Worm (Caenorhabditis elegans) whole organism, mixed stage, embryonic: ENCODE measurements around the gene T23F6.2.

ENCODE experiments used
- M03D4.4 ChIP-seq: sonication (generic microtip); optimal IDR thresholded peaks from 2 replicates; lab custom pipeline; 2017; ENCODE audit warnings: mild to moderate bottlenecking, missing genetic modification characterization, missing compliant biosample characterization
- bed-3 ChIP-seq: fragments of 200-800 bp; sonication (Bioruptor generic); optimal IDR thresholded peaks from 3 replicates; lab custom pipeline; 2018; ENCODE audit warnings: mild to moderate bottlenecking, missing genetic modification characterization, moderate library complexity, missing compliant biosample characterization
- blmp-1 ChIP-seq: fragments of 150-350 bp; optimal IDR thresholded peaks from 2 replicates; lab custom pipeline; 2014; ENCODE audit warnings: missing biosample characterization, missing genetic modification characterization
- ceh-39 ChIP-seq: fragments of 150-350 bp; optimal IDR thresholded peaks from 2 replicates; lab custom pipeline; 2014; ENCODE audit warnings: missing biosample characterization, missing genetic modification characterization
- ceh-43 ChIP-seq: fragments of 200-800 bp; sonication (Bioruptor generic); optimal IDR thresholded peaks from 2 replicates; lab custom pipeline; 2018; ENCODE audit warnings: mild to moderate bottlenecking, missing genetic modification characterization, moderate library complexity, missing compliant biosample characterization
- ceh-83 ChIP-seq: fragments of 200-800 bp; sonication (Bioruptor generic); optimal IDR thresholded peaks from 2 replicates; lab custom pipeline; 2018; ENCODE audit warnings: mild to moderate bottlenecking, missing genetic modification characterization, missing compliant biosample characterization
- drap-1 ChIP-seq: fragments of 200-800 bp; sonication (Bioruptor generic); optimal IDR thresholded peaks from 3 replicates; lab custom pipeline; 2018; ENCODE audit warnings: mild to moderate bottlenecking, missing genetic modification characterization, missing compliant biosample characterization
- elt-1 ChIP-seq: sonication (generic microtip); optimal IDR thresholded peaks from 2 replicates; lab custom pipeline; 2017; ENCODE audit warnings: missing genetic modification characterization, mild to moderate bottlenecking, missing compliant biosample characterization, antibody characterized with exemption, moderate library complexity, borderline replicate concordance; ENCODE audit not compliant: insufficient read depth
- elt-3 ChIP-seq: fragments of 150-350 bp; optimal IDR thresholded peaks from 2 replicates; lab custom pipeline; 2014; ENCODE audit warnings: missing biosample characterization, missing genetic modification characterization
- flh-1 ChIP-seq: fragments of 200-800 bp; sonication (Bioruptor generic); optimal IDR thresholded peaks from 2 replicates; lab custom pipeline; 2018; ENCODE audit warnings: mild to moderate bottlenecking, missing genetic modification characterization, moderate library complexity, missing compliant biosample characterization
- ham-2 ChIP-seq: fragments of 200-800 bp; sonication (Bioruptor generic); optimal IDR thresholded peaks from 2 replicates; lab custom pipeline; 2018; ENCODE audit warnings: mild to moderate bottlenecking, missing genetic modification characterization, missing compliant biosample characterization
- hlh-1 ChIP-seq: fragments of 150-350 bp; optimal IDR thresholded peaks from 2 replicates; lab custom pipeline; 2014; ENCODE audit warnings: missing biosample characterization, missing genetic modification reagents, missing genetic modification characterization
- lin-32 ChIP-seq: fragments of 200-800 bp; sonication (Bioruptor generic); optimal IDR thresholded peaks from 2 replicates; lab custom pipeline; 2018; ENCODE audit warnings: mild to moderate bottlenecking, missing genetic modification characterization, missing compliant biosample characterization
- mls-2 ChIP-seq: sonication (generic microtip); optimal IDR thresholded peaks from 2 replicates; lab custom pipeline; 2016; ENCODE audit warnings: mild to moderate bottlenecking, missing genetic modification characterization, moderate library complexity, missing compliant biosample characterization
- nhr-12 ChIP-seq: fragments of 150-350 bp; optimal IDR thresholded peaks from 2 replicates; lab custom pipeline; 2014; ENCODE audit warnings: missing biosample characterization, missing genetic modification characterization
- nhr-2 ChIP-seq: fragments of 150-350 bp; optimal IDR thresholded peaks from 2 replicates; lab custom pipeline; 2014; ENCODE audit warnings: missing biosample characterization, missing genetic modification characterization
- nhr-237 ChIP-seq: fragments of 150-350 bp; optimal IDR thresholded peaks from 2 replicates; lab custom pipeline; 2014; ENCODE audit warnings: missing biosample characterization, missing genetic modification characterization
- nhr-28 ChIP-seq: fragments of 150-350 bp; optimal IDR thresholded peaks from 2 replicates; lab custom pipeline; 2014; ENCODE audit warnings: missing biosample characterization, missing genetic modification characterization
- nhr-76 ChIP-seq: sonication (generic microtip); optimal IDR thresholded peaks from 2 replicates; lab custom pipeline; 2017; ENCODE audit warnings: missing biosample characterization, missing genetic modification characterization
- pha-4 ChIP-seq: fragments of 150-350 bp; optimal IDR thresholded peaks from 2 replicates; lab custom pipeline; 2018; ENCODE audit warnings: missing biosample characterization, missing genetic modification reagents, missing genetic modification characterization
- sem-2 ChIP-seq: fragments of 200-800 bp; sonication (Bioruptor generic); optimal IDR thresholded peaks from 2 replicates; lab custom pipeline; 2018; ENCODE audit warnings: mild to moderate bottlenecking, missing genetic modification characterization, missing compliant biosample characterization
- snpc-4 ChIP-seq: fragments of 150-350 bp; optimal IDR thresholded peaks from 2 replicates; lab custom pipeline; 2014; ENCODE audit warnings: missing biosample characterization, missing genetic modification characterization
- sptf-1 ChIP-seq: sonication (generic microtip); optimal IDR thresholded peaks from 2 replicates; lab custom pipeline; 2017; ENCODE audit warnings: mild to moderate bottlenecking, missing genetic modification characterization, moderate library complexity, missing compliant biosample characterization
- tbx-8 ChIP-seq: fragments of 200-800 bp; sonication (Bioruptor generic); optimal IDR thresholded peaks from 2 replicates; lab custom pipeline; 2018; ENCODE audit warnings: mild to moderate bottlenecking, missing genetic modification characterization, moderate library complexity, missing compliant biosample characterization
- unc-120 ChIP-seq: sonication (generic microtip); optimal IDR thresholded peaks from 2 replicates; lab custom pipeline; 2017; ENCODE audit warnings: missing genetic modification characterization, missing compliant biosample characterization; ENCODE audit not compliant: poor library complexity, severe bottlenecking
- unc-39 ChIP-seq: fragments of 150-350 bp; optimal IDR thresholded peaks from 2 replicates; lab custom pipeline; 2014; ENCODE audit warnings: missing biosample characterization, missing genetic modification characterization
- unc-62 ChIP-seq: fragments of 150-350 bp; optimal IDR thresholded peaks from 2 replicates; lab custom pipeline; 2014; ENCODE audit warnings: missing biosample characterization, missing genetic modification reagents, missing genetic modification characterization
- zip-8 ChIP-seq: fragments of 150-350 bp; optimal IDR thresholded peaks from 2 replicates; lab custom pipeline; 2014; ENCODE audit warnings: missing biosample characterization, missing genetic modification characterization

T23F6.2 gene

DNA sequence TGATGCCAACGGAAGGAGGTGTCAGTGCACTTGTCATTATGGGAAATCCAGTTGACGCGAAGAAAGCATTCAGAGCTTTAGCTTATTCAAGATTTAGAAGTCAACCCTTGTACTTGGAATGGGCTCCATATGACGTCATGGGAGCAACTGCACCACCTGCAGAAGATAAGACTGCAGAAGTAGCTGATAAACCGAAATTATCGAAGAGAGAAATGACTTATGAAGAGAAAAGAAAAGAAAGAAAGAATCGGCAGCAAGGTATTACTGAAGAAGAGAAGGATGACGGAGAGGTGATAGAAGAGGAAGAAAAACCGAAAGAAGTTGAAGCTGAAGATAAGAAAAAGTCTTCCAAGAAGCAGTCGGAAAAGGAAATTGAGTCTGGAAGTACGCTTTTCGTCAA is 7.0 kb downstream of the T23F6.2 start:
- TF ChIP-seq zip-8 = no peak
- no peak for TF ChIP-seq sem-2 (GFP tag; lab: Kevin White, UChicago)
- no peak for TF ChIP-seq bed-3 (GFP tag; lab: Kevin White, UChicago)
- no peak for TF ChIP-seq unc-120 (tag; lab: Kevin White, UChicago)
- no peak for TF ChIP-seq ceh-39 (tag; lab: Kevin White, UChicago)
- TF ChIP-seq tbx-8 (GFP tag; lab: Kevin White, UChicago) = no peak
- TF ChIP-seq nhr-237 = no peak

DNA sequence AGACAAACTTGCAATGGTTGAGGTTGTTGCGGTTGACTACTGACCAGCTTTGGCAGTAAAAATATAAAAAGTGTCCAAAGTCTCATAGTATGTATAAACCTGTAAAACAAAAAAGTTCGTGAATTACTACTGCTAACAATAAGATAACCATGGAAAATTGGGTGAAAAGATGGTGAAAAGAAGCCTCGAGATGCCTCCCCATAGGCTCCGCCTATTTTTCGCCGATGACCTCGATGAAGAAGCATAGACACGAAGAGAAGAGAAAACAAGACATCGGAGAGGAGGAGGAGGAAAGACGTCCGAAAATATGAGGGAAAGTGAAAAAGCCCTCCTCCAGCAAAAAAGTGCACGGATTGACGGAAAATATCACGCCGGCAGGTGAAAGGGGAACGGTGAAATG is 20.3 kb downstream of the T23F6.2 start, which contains the start of gene T23F6.5:
Gene T23F6.5 (minus strand): TSS at position 101 of the 400 bp plus-strand sequence.
- TF ChIP-seq sem-2 (GFP tag; lab: Kevin White, UChicago) (no peak), blmp-1 (tag; lab: Kevin White, UChicago) (peak; percentile 29)

DNA sequence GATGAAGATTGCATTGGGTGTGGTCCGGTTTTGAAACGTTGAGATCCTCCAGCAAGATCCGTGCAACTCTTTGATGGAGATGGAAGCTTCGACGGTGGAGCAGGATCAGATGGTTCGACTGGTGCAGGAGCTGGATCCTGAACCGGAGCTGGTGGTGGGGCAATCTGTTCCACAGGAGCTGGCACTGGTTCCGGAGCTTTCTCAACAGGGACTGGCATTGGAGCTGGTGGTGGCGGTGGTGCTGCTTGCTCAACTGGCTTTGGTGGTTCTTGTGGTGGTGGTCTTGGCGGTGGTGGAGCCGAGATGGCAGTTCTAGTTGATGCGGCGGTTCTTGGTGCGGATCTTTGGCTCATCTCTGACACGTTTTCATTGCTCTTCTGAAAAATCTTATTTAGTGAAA is 22.5 kb downstream of the T23F6.2 start:
- TF ChIP-seq lin-32 (GFP tag; lab: Kevin White, UChicago) = no peak
- no peak for TF ChIP-seq hlh-1 (tag; lab: Kevin White, UChicago)
- no peak for TF ChIP-seq unc-62 (GFP tag; lab: Kevin White, UChicago)

- TF ChIP-seq unc-39 (tag; lab: Kevin White, UChicago) (no peak), blmp-1 (tag; lab: Kevin White, UChicago) (no peak), M03D4.4 (tag; lab: Kevin White, UChicago) (no peak), hlh-1 (tag; lab: Kevin White, UChicago) (no peak), pha-4 (tag; lab: Kevin White, UChicago) (no peak), ceh-43 (GFP tag; lab: Kevin White, UChicago) (no peak), unc-120 (tag; lab: Kevin White, UChicago) (no peak), nhr-12 (tag; lab: Kevin White, UChicago) (no peak), elt-1 (no peak), snpc-4 (no peak), nhr-76 (tag; lab: Kevin White, UChicago) (no peak)
These were observed 23.6 kb downstream of the T23F6.2 start, which contains the start of gene C36H8.1 for ce11 chrIV:12744713-12745112. Gene C36H8.1 (minus strand): TSS chrIV:12744813.

DNA sequence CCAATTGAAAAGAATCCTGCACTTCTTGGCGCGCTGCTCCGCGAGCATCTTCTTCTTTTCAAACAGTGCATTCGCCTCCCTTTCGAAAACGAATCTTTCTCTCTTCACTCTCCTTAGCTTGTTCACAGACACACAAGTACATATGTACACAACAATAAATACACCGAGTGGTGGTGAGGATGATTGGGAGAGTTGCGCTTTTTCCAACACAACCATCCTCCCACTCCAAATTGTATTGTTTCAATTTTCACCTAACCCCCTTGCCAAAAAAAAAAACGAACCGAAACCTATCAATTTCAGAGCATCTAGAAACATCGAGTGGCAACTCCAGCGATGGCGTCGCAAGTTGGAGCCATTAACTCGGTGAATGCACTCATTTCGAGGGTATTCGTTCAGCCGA is 25.1 kb downstream of the T23F6.2 start, which contains the start of gene inx-6:
Gene inx-6 (plus strand): TSS at position 301 of the 400 bp plus-strand sequence.
- TF ChIP-seq unc-62 (GFP tag; lab: Kevin White, UChicago) = no peak
- TF ChIP-seq flh-1 (GFP tag; lab: Kevin White, UChicago) = no peak
- no peak for TF ChIP-seq lin-32 (GFP tag; lab: Kevin White, UChicago)
- no peak for TF ChIP-seq drap-1 (GFP tag; lab: Kevin White, UChicago)
- no peak for TF ChIP-seq ceh-83 (GFP tag; lab: Kevin White, UChicago)
- TF ChIP-seq bed-3 (GFP tag; lab: Kevin White, UChicago) = no peak
- no peak for TF ChIP-seq nhr-76 (tag; lab: Kevin White, UChicago)
- TF ChIP-seq tbx-8 (GFP tag; lab: Kevin White, UChicago) = no peak
- no peak for TF ChIP-seq ham-2 (GFP tag; lab: Kevin White, UChicago)
- TF ChIP-seq mls-2 (tag; lab: Kevin White, UChicago) = no peak
- TF ChIP-seq sem-2 (GFP tag; lab: Kevin White, UChicago) = no peak
- no peak for TF ChIP-seq elt-3 (tag; lab: Kevin White, UChicago)
- no peak for TF ChIP-seq blmp-1 (tag; lab: Kevin White, UChicago)
- TF ChIP-seq sptf-1 (tag; lab: Kevin White, UChicago) = no peak
- no peak for TF ChIP-seq nhr-28 (tag; lab: Kevin White, UChicago)
- no peak for TF ChIP-seq nhr-2 (tag; lab: Kevin White, UChicago)

ce11 chrIV:12748760-12749159 is 27.6 kb downstream of the T23F6.2 start:
- TF ChIP-seq snpc-4 (no peak), flh-1 (GFP tag; lab: Kevin White, UChicago) (no peak), unc-120 (tag; lab: Kevin White, UChicago) (no peak), zip-8 (no peak), nhr-2 (tag; lab: Kevin White, UChicago) (no peak), ceh-39 (tag; lab: Kevin White, UChicago) (no peak), mls-2 (tag; lab: Kevin White, UChicago) (no peak), elt-3 (tag; lab: Kevin White, UChicago) (no peak), ham-2 (GFP tag; lab: Kevin White, UChicago) (no peak)
